Worm (Caenorhabditis elegans) whole organism, L1 larva: ENCODE results near the gene C14A4.6.

Experiments
- F16B12.6 ChIP-seq: fragments of 150-350 bp; optimal IDR thresholded peaks from 2 replicates; lab custom pipeline; 2014; ENCODE audit warnings: missing biosample characterization, missing genetic modification characterization
- Y116A8C.19 ChIP-seq: sonication (generic microtip); optimal IDR thresholded peaks from 2 replicates; lab custom pipeline; 2016; ENCODE audit warnings: missing compliant biosample characterization, missing genetic modification characterization, borderline replicate concordance
- alr-1 ChIP-seq: fragments of 200-800 bp; sonication (Bioruptor generic); optimal IDR thresholded peaks from 2 replicates; lab custom pipeline; 2018; ENCODE audit warnings: borderline replicate concordance, mild to moderate bottlenecking, missing genetic modification characterization, missing compliant biosample characterization
- blmp-1 ChIP-seq: fragments of 150-350 bp; optimal IDR thresholded peaks from 2 replicates; lab custom pipeline; 2014; ENCODE audit warnings: missing biosample characterization, missing genetic modification characterization
- ceh-8 ChIP-seq: fragments of 200-800 bp; sonication (Bioruptor generic); optimal IDR thresholded peaks from 2 replicates; lab custom pipeline; 2018; ENCODE audit warnings: mild to moderate bottlenecking, missing genetic modification characterization, moderate library complexity, missing compliant biosample characterization
- ceh-88 ChIP-seq: fragments of 200-800 bp; sonication (Bioruptor generic); IDR thresholded peaks from 2 replicates; pipeline ENCODE4 v1.3.6; 2022; ENCODE audit warnings: missing genetic modification characterization, missing compliant biosample characterization
- ceh-90 ChIP-seq: sonication (generic microtip); optimal IDR thresholded peaks from 2 replicates; lab custom pipeline; 2016; ENCODE audit warnings: missing genetic modification characterization, missing compliant biosample characterization
- dpl-1 ChIP-seq, 3 experiments: fragments of 150-350 bp in 2 of 3; sonication (generic microtip) in 1 of 3; optimal IDR thresholded peaks; 2 replicates each; lab custom pipeline; 2014 to 2017; ENCODE audit warnings: missing biosample characterization in 3 of 3, missing genetic modification characterization in 3 of 3, missing genetic modification reagents in 3 of 3
- efl-1 ChIP-seq, 4 experiments: fragments of 150-350 bp; optimal IDR thresholded peaks in 3 of 4; peaks in 1 of 4; 1 replicate in 1 of 4; 2 replicates in 3 of 4; lab custom pipeline; 2014; ENCODE audit warnings: missing biosample characterization in 2 of 4, missing genetic modification characterization in 2 of 4, missing genetic modification reagents in 2 of 4
- efl-3 ChIP-seq: fragments of 200-800 bp; sonication (Bioruptor generic); optimal IDR thresholded peaks from 2 replicates; lab custom pipeline; 2018; ENCODE audit warnings: mild to moderate bottlenecking, missing genetic modification characterization, missing compliant biosample characterization
- egl-13 ChIP-seq: sonication (generic microtip); optimal IDR thresholded peaks from 2 replicates; lab custom pipeline; 2016; ENCODE audit warnings: missing genotype, missing genetic modification reagents, missing genetic modification characterization, missing compliant biosample characterization
- egl-27 ChIP-seq, 2 experiments: fragments of 150-350 bp in 1 of 2; sonication (generic microtip); optimal IDR thresholded peaks; 3 replicates each; lab custom pipeline; 2017 to 2018; ENCODE audit warnings: missing biosample characterization in 2 of 2, missing genetic modification characterization in 2 of 2, missing genetic modification reagents in 2 of 2
- elt-3 ChIP-seq, 6 experiments: fragments of 150-350 bp in 1 of 6; sonication (generic microtip); optimal IDR thresholded peaks; 2 replicates each; lab custom pipeline; 2017 to 2018; ENCODE audit warnings: missing biosample characterization in 6 of 6, missing genetic modification characterization in 6 of 6, inconsistent platforms in 1 of 6
- grh-1 ChIP-seq: fragments of 200-800 bp; sonication (Bioruptor generic); IDR thresholded peaks from 2 replicates; pipeline ENCODE4 v1.3.6; 2022; ENCODE audit warnings: missing genetic modification reagents, missing genetic modification characterization, missing compliant biosample characterization
- hpl-2 ChIP-seq: fragments of 150-350 bp; optimal IDR thresholded peaks from 2 replicates; lab custom pipeline; 2014; ENCODE audit warnings: missing biosample characterization, missing genetic modification reagents, missing genetic modification characterization
- isw-1 ChIP-seq: fragments of 200-800 bp; sonication (Bioruptor generic); IDR thresholded peaks from 2 replicates; pipeline ENCODE4 v1.3.6; 2022; ENCODE audit warnings: missing genetic modification characterization, missing compliant biosample characterization
- lin-13 ChIP-seq: fragments of 150-350 bp; optimal IDR thresholded peaks from 2 replicates; lab custom pipeline; 2014; ENCODE audit warnings: missing biosample characterization, missing genetic modification reagents, missing genetic modification characterization
- lin-15B ChIP-seq: fragments of 150-350 bp; sonication (generic microtip); optimal IDR thresholded peaks from 3 replicates; lab custom pipeline; 2014; ENCODE audit warnings: missing biosample characterization, missing genetic modification characterization
- lin-35 ChIP-seq, 2 experiments: fragments of 150-350 bp; optimal IDR thresholded peaks; 2 replicates each; lab custom pipeline; 2014; ENCODE audit warnings: missing biosample characterization in 2 of 2, missing genetic modification characterization in 2 of 2, missing genetic modification reagents in 2 of 2
- lsy-2 ChIP-seq, 2 experiments: fragments of 150-350 bp; optimal IDR thresholded peaks; 2 replicates each; lab custom pipeline; 2014; ENCODE audit warnings: missing biosample characterization in 2 of 2, missing genetic modification characterization in 2 of 2
- mdl-1 ChIP-seq, 2 experiments: fragments of 150-350 bp; optimal IDR thresholded peaks; 2 replicates each; lab custom pipeline; 2014 to 2017; ENCODE audit warnings: missing biosample characterization in 2 of 2, missing genetic modification characterization in 2 of 2, inconsistent platforms in 1 of 2
- nhr-19 ChIP-seq: fragments of 200-800 bp; sonication (Bioruptor generic); conservative IDR thresholded peaks from 2 replicates; pipeline ENCODE4 v1.3.6; 2022; ENCODE audit warnings: missing genetic modification characterization, missing compliant biosample characterization
- nhr-20 ChIP-seq: sonication (generic microtip); optimal IDR thresholded peaks from 2 replicates; lab custom pipeline; 2016; ENCODE audit warnings: mild to moderate bottlenecking, missing genetic modification characterization, missing compliant biosample characterization
- nhr-237 ChIP-seq: fragments of 150-350 bp; optimal IDR thresholded peaks from 2 replicates; lab custom pipeline; 2014; ENCODE audit warnings: missing biosample characterization, missing genetic modification characterization
- nhr-71 ChIP-seq: sonication (generic microtip); optimal IDR thresholded peaks from 2 replicates; lab custom pipeline; 2016; ENCODE audit warnings: mild to moderate bottlenecking, missing genetic modification characterization, moderate library complexity, missing compliant biosample characterization
- nhr-76 ChIP-seq: sonication (generic microtip); optimal IDR thresholded peaks from 2 replicates; lab custom pipeline; 2017; ENCODE audit warnings: missing biosample characterization, missing genetic modification characterization
- nhr-85 ChIP-seq: sonication (generic microtip); peaks from one replicate; lab custom pipeline; 2016; ENCODE audit warnings: missing genetic modification characterization, inconsistent platforms, missing compliant biosample characterization
- nhr-90 ChIP-seq: sonication (generic microtip); optimal IDR thresholded peaks from 2 replicates; lab custom pipeline; 2016; ENCODE audit warnings: mild to moderate bottlenecking, missing genetic modification characterization, missing compliant biosample characterization; ENCODE audit not compliant: poor library complexity
- pag-3 ChIP-seq: sonication (generic microtip); optimal IDR thresholded peaks from 2 replicates; lab custom pipeline; 2017; ENCODE audit warnings: missing genetic modification characterization, mild to moderate bottlenecking, missing compliant biosample characterization, antibody characterized with exemption, borderline replicate concordance; ENCODE audit not compliant: insufficient read depth
- pqm-1 ChIP-seq: sonication (generic microtip); optimal IDR thresholded peaks from 3 replicates; lab custom pipeline; 2017; ENCODE audit warnings: missing biosample characterization, missing genetic modification characterization
- skn-1 ChIP-seq: fragments of 150-350 bp; optimal IDR thresholded peaks from 2 replicates; lab custom pipeline; 2014; ENCODE audit warnings: missing biosample characterization, missing genetic modification characterization
- sptf-1 ChIP-seq: fragments of 150-350 bp; optimal IDR thresholded peaks from 2 replicates; lab custom pipeline; 2014; ENCODE audit warnings: missing biosample characterization, missing genetic modification characterization
- swsn-7 ChIP-seq: sonication (generic microtip); optimal IDR thresholded peaks from 2 replicates; lab custom pipeline; 2016; ENCODE audit warnings: missing genetic modification characterization, missing compliant biosample characterization
- unc-30 ChIP-seq: sonication (generic microtip); optimal IDR thresholded peaks from 2 replicates; lab custom pipeline; 2017; ENCODE audit warnings: missing biosample characterization, missing genetic modification characterization
- unc-62 ChIP-seq: fragments of 150-350 bp; optimal IDR thresholded peaks from 2 replicates; lab custom pipeline; 2014; ENCODE audit warnings: missing biosample characterization, missing genetic modification reagents, missing genetic modification characterization
- unc-86 ChIP-seq: sonication (generic microtip); optimal IDR thresholded peaks from 2 replicates; lab custom pipeline; 2016; ENCODE audit warnings: missing genetic modification characterization, missing compliant biosample characterization
- ztf-11 ChIP-seq, 2 experiments: sonication (generic microtip); optimal IDR thresholded peaks; 2 replicates each; lab custom pipeline; 2016 to 2017; ENCODE audit warnings: missing genetic modification characterization in 2 of 2, missing biosample characterization in 1 of 2, missing compliant biosample characterization in 1 of 2
- ztf-4 ChIP-seq: fragments of 150-350 bp; optimal IDR thresholded peaks from 2 replicates; lab custom pipeline; 2014; ENCODE audit warnings: missing biosample characterization, missing genetic modification characterization

Gene C14A4.6

DNA sequence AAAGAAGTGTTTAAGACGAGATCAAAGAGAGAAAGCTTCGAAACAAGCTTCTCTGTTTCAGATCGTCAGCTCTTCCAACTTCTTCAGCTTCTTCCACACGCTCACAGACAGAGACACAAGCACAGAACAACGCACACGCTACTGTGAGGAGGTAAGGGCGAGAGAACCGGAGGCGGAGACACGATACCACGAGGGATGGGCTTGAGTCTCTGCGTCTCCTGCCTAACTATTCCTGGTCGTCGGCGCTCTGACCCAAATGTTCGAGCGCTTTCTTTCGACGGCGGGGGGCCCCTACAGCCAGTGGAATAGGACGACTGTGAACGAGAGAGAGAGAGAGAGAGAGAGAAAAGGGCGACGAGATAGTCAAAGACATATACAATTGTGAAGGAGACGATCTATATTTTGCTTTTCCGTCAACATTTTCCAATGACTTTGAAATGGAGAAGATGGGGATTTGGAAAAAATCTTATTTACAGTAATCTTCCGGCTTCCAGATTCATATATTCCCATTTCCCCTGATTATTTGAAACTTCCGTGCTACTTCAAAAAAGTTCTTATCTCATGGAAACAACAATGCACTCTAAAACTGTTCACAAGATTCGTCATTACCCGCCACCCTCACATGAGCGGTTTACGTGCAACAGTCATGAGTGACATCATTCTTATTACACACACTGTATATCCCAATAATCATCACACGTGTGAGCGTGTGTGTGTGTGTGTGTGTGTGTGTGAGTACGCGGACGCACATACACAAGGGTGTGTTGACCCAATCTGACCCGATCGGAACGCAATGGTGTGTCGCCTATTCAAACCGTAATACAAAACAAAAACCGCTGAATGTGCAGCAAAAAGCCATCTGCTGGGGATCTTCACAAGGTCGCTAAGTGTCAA lies 45.6 kb downstream of the C14A4.6 start (continued):
- TF ChIP-seq egl-13 (peak; percentile 49), unc-62 (GFP tag; lab: Kevin White, UChicago) (no peak), blmp-1 (tag; lab: Kevin White, UChicago) (peak; percentile 46), lin-35 (GFP tag; optimal IDR thresholded peaks at IDR 0.05; lab: Kevin White, UChicago) (peak; percentile 72 to 77), dpl-1 (GFP tag; optimal IDR thresholded peaks at IDR 0.05; lab: Kevin White, UChicago) (peak; percentile 44 to 59 (median 45)), nhr-71 (tag; lab: Kevin White, UChicago) (peak; percentile 96), alr-1 (tag; lab: Kevin White, UChicago) (no peak), ztf-4 (tag; lab: Kevin White, UChicago) (peak; percentile 87), pag-3 (no peak), nhr-90 (tag; lab: Kevin White, UChicago) (peak; percentile 65), lin-15B (tag; lab: Kevin White, UChicago) (peak; percentile 44), egl-27 (tag; optimal IDR thresholded peaks at IDR 0.05; lab: Kevin White, UChicago) (peak in 1 of 2 experiments; percentile 56), efl-3 (GFP tag; lab: Kevin White, UChicago) (no peak), isw-1 (peak; percentile 59), unc-30 (no peak), ceh-90 (tag; lab: Kevin White, UChicago) (no peak), ztf-11 (tag; optimal IDR thresholded peaks at IDR 0.05; lab: Kevin White, UChicago) (peak in 1 of 2 experiments; percentile 72), lin-13 (GFP tag; lab: Kevin White, UChicago) (peak; percentile 94), elt-3 (tag; optimal IDR thresholded peaks at IDR 0.05; lab: Kevin White, UChicago) (peak in 4 of 6 experiments; percentile 17 to 64 (median 50)), sptf-1 (tag; lab: Kevin White, UChicago) (no peak), nhr-76 (no peak), F16B12.6 (tag; lab: Kevin White, UChicago) (peak; percentile 29), nhr-85 (peak; percentile 92), swsn-7 (tag; lab: Kevin White, UChicago) (peak; percentile 90), nhr-237 (tag; lab: Kevin White, UChicago) (peak; percentile 48), nhr-19 (GFP tag; lab: Robert Waterston, UW) (peak; percentile 76), skn-1 (tag; lab: Kevin White, UChicago) (peak; percentile 91), nhr-20 (tag; lab: Kevin White, UChicago) (peak; percentile 82), ceh-8 (peak; percentile 15), lsy-2 (tag; optimal IDR thresholded peaks at IDR 0.05; lab: Kevin White, UChicago) (peak; percentile 81 to 90), efl-1 (optimal IDR thresholded peaks at IDR 0.05; lab: Kevin White, UChicago) (peak; percentile 71 to 82), efl-1 (GFP tag; optimal IDR thresholded peaks at IDR 0.05 in 1 of 2; lab: Kevin White, UChicago) (peak; percentile 44 to 92), pqm-1 (tag; lab: Kevin White, UChicago) (no peak), grh-1 (GFP tag; lab: Robert Waterston, UW) (peak; percentile 39), unc-86 (peak; percentile 90), mdl-1 (tag; optimal IDR thresholded peaks at IDR 0.05; lab: Kevin White, UChicago) (peak; percentile 85 to 95), Y116A8C.19 (tag; lab: Kevin White, UChicago) (no peak), ceh-88 (GFP tag; lab: Robert Waterston, UW) (peak; percentile 64), hpl-2 (no peak)
